Worm (Caenorhabditis elegans): ENCODE data around the gene C32C4.16.

C32C4.16 gene

DNA sequence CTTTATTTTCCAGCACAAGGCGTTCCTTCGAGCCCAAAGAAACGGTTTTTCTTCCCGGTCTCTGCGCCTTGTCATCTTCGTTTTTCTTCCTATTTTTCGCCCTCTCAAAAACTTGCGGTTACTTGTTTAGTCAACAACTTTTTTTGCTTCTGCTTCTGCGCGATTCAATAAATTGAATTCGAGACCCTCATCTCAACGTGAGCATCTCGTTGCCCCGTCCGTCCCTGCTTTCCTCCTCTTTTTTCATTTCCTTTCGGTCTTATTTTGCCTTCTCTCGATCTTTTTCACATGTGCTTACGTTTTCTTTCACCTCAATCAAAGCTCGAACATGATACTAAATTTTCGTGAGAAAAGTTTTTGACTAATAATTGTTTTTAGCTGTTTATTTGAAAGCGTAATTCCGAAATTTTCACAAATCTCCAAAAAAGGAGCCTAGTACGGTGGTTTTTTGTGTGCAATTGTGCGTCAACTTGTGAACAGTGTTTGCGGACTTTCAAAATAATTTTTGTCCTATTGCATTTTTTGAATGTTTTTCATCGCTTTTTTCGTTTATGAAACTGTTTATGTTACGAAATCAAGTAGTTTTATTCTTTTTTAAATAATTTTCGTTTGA lies 32.7 kb downstream of the C32C4.16 start:
- no peak for TF ChIP-seq ceh-36 (tag; optimal IDR thresholded peaks at IDR 0.05)
- no peak for TF ChIP-seq sea-1 (GFP tag; conservative IDR thresholded peaks at IDR 0.05)
- TF ChIP-seq ets-7 (tag; optimal IDR thresholded peaks at IDR 0.05): no peak
- no peak for TF ChIP-seq tbx-37 (GFP tag; conservative IDR thresholded peaks at IDR 0.05)

DNA sequence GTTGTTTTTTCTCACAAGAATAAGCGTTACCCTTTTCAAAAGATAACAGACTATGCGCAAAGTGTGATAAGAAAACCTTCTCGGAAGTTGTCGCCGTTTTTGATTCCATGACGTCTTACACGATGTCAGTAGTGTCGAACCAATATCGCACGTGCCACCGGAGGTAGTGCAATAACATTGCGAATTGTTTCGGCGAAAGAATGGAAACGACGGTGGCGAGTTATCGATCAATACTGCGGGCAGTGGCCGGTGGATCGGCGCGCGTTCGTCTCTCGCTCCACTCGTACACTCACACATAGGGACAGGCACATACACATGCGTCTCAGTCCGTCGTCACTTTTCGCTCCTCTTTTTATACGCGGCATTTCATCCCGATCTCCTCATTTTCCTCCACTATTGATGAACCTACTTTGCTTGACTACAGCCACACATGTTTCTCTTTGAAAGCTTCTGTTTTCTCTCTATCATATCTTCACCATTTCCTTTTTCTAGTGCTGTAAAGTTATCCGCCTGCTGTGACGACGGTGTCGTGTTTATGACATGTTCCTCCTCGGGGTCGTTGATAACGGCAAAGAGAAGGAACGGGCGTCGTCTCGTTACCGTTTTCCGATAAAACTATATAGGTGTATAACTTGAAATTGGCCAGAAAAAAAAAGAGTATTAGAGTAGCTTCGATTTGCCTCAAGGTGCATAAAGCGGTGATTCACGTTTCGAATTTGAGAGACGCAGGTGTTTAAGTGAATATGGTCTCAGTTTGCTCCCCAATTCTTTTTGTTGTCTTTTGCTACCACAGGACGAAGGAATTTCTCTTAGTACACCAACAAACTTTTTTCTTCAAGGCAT lies 34.0 kb downstream of the C32C4.16 start:
- TF ChIP-seq tbx-11 (GFP tag; IDR thresholded peaks at IDR 0.05) (no peak), tbx-37 (GFP tag; conservative IDR thresholded peaks at IDR 0.05) (no peak), scrt-1 (GFP tag; IDR thresholded peaks at IDR 0.05) (no peak), hmbx-1 (tag; optimal IDR thresholded peaks at IDR 0.05) (no peak), sea-1 (GFP tag; conservative IDR thresholded peaks at IDR 0.05) (no peak)

DNA sequence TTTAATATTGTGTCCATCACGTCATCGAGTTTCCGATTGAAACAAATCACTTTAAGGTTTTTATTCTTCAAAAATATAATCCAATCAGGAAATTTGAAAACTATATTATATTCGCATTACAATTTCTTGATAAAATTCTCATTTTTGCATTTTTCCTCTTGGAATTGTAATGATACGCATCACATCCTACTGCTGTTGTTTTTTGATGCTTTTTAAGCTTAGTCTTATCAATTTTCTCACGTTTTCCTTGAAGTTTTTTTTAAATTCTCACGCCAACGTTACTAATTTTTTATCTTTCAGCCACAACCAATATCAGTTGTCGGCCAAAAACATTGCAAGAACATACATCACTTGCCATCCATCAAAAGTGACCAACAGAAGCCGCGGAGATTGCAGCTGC lies 34.8 kb downstream of the C32C4.16 start, which contains the start of gene gsp-1:
Gene gsp-1 (plus strand): TSS at position 301 of the 400 bp plus-strand sequence.
- TF ChIP-seq ceh-13 (GFP tag; optimal IDR thresholded peaks at IDR 0.05) (no peak), ceh-36 (tag; optimal IDR thresholded peaks at IDR 0.05) (no peak), hnd-1 (tag; optimal IDR thresholded peaks at IDR 0.05) (no peak), ama-1 (optimal IDR thresholded peaks at IDR 0.05) (no peak), hmbx-1 (tag; optimal IDR thresholded peaks at IDR 0.05) (no peak), flt-1 (GFP tag; IDR thresholded peaks at IDR 0.05) (no peak), tra-4 (tag; optimal IDR thresholded peaks at IDR 0.05) (no peak), sea-1 (GFP tag; conservative IDR thresholded peaks at IDR 0.05) (no peak), F13C5.2 (tag; optimal IDR thresholded peaks at IDR 0.05) (no peak), hmg-4 (GFP tag; optimal IDR thresholded peaks at IDR 0.05) (no peak), scrt-1 (GFP tag; IDR thresholded peaks at IDR 0.05) (no peak)

DNA sequence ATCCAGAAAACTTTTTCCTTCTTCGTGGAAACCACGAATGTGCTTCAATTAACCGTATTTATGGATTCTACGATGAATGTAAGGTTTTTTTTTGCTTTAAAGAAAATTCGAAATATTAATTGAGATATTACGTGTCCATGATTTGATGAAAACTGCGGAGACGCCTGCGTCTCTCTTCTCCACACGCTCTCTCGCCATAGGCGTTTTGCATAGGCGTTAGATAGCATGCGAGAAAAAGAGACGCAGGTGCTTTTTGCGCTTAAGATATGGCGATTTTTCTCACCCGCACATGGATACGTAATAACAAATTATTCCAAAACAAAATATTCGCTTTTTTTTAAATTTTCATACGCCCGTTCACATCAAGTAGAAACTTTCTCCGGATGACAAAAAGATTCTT lies 36.1 kb downstream of the C32C4.16 start:
- TF ChIP-seq hmg-4 (GFP tag; optimal IDR thresholded peaks at IDR 0.05) (no peak), pes-1 (GFP tag; IDR thresholded peaks at IDR 0.05) (no peak), aly-1 (tag; optimal IDR thresholded peaks at IDR 0.05) (no peak), F13C5.2 (tag; optimal IDR thresholded peaks at IDR 0.05) (no peak), flt-1 (GFP tag; IDR thresholded peaks at IDR 0.05) (no peak), tbx-11 (GFP tag; IDR thresholded peaks at IDR 0.05) (no peak), scrt-1 (GFP tag; IDR thresholded peaks at IDR 0.05) (no peak), sea-1 (GFP tag; conservative IDR thresholded peaks at IDR 0.05) (no peak), ets-7 (tag; optimal IDR thresholded peaks at IDR 0.05) (no peak), ama-1 (optimal IDR thresholded peaks at IDR 0.05) (no peak), tra-4 (tag; optimal IDR thresholded peaks at IDR 0.05) (no peak), ceh-13 (GFP tag; optimal IDR thresholded peaks at IDR 0.05) (no peak), ceh-36 (tag; optimal IDR thresholded peaks at IDR 0.05) (no peak), B0310.2 (tag; optimal IDR thresholded peaks at IDR 0.05) (no peak), hnd-1 (tag; optimal IDR thresholded peaks at IDR 0.05) (no peak), hmbx-1 (tag; optimal IDR thresholded peaks at IDR 0.05) (no peak), tbx-37 (GFP tag; conservative IDR thresholded peaks at IDR 0.05) (no peak)

DNA sequence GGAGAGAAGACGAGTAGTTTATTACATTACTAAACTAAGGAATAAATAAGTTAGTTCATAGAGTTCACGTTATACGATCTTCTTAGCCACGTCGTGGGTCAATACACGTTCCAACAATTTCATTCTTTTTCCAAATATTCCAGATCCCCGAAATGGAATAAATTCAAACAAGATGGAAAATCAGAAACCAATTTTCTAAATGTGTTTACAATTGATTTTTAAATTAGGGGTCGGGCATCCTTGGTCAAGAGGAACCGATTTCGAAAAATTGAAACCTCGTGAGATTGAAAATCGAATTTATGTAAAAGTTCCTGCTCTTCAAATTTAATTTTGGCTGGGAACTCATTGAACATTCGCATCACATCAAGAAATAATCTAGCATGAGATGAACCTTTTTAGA lies 37.4 kb downstream of the C32C4.16 start:
- TF ChIP-seq hmbx-1 (tag; optimal IDR thresholded peaks at IDR 0.05) (no peak), hnd-1 (tag; optimal IDR thresholded peaks at IDR 0.05) (no peak)

DNA sequence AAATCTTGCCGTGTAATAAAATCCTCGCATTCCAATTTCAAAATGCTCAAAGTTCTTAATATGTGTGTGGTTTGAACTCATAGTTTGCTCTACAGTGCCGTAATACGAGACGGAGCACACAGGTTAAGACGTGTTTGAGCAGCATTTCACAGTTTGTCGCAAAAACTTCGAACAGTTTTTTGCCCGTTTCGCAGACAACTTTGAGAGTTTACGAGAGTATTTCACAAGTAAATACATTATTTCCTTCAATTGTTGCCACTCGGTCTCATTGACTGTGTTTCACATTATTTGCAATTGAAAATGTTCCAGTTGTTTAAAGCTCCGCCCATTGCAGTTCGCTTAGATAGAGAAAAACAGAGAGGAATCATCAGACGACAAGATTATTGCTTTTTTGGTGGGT lies 40.2 kb downstream of the C32C4.16 start, which contains the start of gene F29F11.20:
Gene F29F11.20 (plus strand): TSS at position 301 of the 400 bp plus-strand sequence.
- TF ChIP-seq ets-7 (tag; optimal IDR thresholded peaks at IDR 0.05) (no peak), hmg-4 (GFP tag; optimal IDR thresholded peaks at IDR 0.05) (no peak), tbx-37 (GFP tag; conservative IDR thresholded peaks at IDR 0.05) (no peak), tra-4 (tag; optimal IDR thresholded peaks at IDR 0.05) (no peak), ama-1 (optimal IDR thresholded peaks at IDR 0.05) (no peak), pes-1 (GFP tag; IDR thresholded peaks at IDR 0.05) (no peak), B0310.2 (tag; optimal IDR thresholded peaks at IDR 0.05) (no peak), ceh-36 (tag; optimal IDR thresholded peaks at IDR 0.05) (no peak), flt-1 (GFP tag; IDR thresholded peaks at IDR 0.05) (no peak), tbx-11 (GFP tag; IDR thresholded peaks at IDR 0.05) (no peak), hmbx-1 (tag; optimal IDR thresholded peaks at IDR 0.05) (no peak), F13C5.2 (tag; optimal IDR thresholded peaks at IDR 0.05) (no peak), ceh-13 (GFP tag; optimal IDR thresholded peaks at IDR 0.05) (no peak), sea-1 (GFP tag; conservative IDR thresholded peaks at IDR 0.05) (no peak)

DNA sequence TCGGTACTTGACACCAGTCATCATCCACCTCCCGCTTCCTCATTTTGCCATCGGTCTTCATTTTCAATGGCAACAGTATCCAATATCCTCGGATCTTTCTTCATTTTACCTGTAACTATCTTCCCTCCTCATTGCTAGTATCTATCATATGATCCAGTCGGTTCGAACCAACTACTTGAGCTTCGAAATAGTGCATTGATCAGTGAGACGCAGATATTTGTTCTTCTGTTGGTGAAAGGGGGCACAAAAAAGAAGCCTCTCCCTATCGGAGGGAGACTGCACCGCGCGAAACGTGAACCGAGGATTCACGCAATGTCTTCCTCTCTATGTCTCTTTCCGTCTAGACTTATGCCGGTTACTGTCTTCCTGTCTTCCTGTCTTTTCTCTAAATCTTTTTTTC lies 44.0 kb downstream of the C32C4.16 start:
- TF ChIP-seq flt-1 (GFP tag; IDR thresholded peaks at IDR 0.05): no peak
- no peak for TF ChIP-seq F13C5.2 (tag; optimal IDR thresholded peaks at IDR 0.05)
- TF ChIP-seq hnd-1 (tag; optimal IDR thresholded peaks at IDR 0.05): no peak
- no peak for TF ChIP-seq tbx-37 (GFP tag; conservative IDR thresholded peaks at IDR 0.05)
- no peak for TF ChIP-seq ceh-36 (tag; optimal IDR thresholded peaks at IDR 0.05)

DNA sequence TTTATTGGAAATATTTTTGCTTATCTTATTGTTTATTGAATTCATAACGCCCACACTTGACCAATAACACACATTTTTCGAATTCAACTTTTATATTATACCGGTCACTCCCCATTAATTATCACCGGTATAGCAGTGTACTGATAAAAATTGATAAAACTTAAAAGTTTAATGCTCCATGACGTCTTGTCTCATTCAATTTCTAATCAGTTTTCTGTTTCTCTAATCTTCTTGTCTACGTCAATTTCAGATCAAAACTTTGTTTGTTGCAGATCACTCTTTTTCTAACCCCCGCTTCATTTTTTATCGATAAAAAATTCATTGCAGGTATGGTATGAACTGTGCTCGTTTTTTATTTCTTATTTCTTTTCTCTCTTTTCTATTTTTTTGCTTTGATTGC lies 46.4 kb downstream of the C32C4.16 start:
- TF ChIP-seq hnd-1 (tag; optimal IDR thresholded peaks at IDR 0.05) (no peak), B0310.2 (tag; optimal IDR thresholded peaks at IDR 0.05) (no peak), tbx-11 (GFP tag; IDR thresholded peaks at IDR 0.05) (no peak), scrt-1 (GFP tag; IDR thresholded peaks at IDR 0.05) (no peak), tra-4 (tag; optimal IDR thresholded peaks at IDR 0.05) (no peak), sea-1 (GFP tag; conservative IDR thresholded peaks at IDR 0.05) (no peak), flt-1 (GFP tag; IDR thresholded peaks at IDR 0.05) (no peak), hmg-4 (GFP tag; optimal IDR thresholded peaks at IDR 0.05) (no peak), ceh-36 (tag; optimal IDR thresholded peaks at IDR 0.05) (no peak), hmbx-1 (tag; optimal IDR thresholded peaks at IDR 0.05) (no peak), ets-7 (tag; optimal IDR thresholded peaks at IDR 0.05) (no peak)
